Fruit fly (Drosophila melanogaster): ENCODE data around the gene IPIP.

IPIP gene

dm6 chr2L:6037830-6038229, 10.0 kb upstream of the IPIP start, which contains the start of the genes CG9117 and CG31643 (continued):
- TF ChIP-seq pzg (GFP tag; optimal IDR thresholded peaks at IDR 0.05) (peak; percentile 64), NfI (GFP tag; optimal IDR thresholded peaks at IDR 0.05) (peak; percentile 63), CG12236 (GFP tag; optimal IDR thresholded peaks at IDR 0.05) (peak; percentile 37), CG11723 (GFP tag; optimal IDR thresholded peaks at IDR 0.05) (no peak), lmd (GFP tag; IDR thresholded peaks at IDR 0.05) (peak; percentile 25; the same call in 1 of the 2 replicates), CG13894 (tag; optimal IDR thresholded peaks at IDR 0.05) (no peak), CG17328 (GFP tag; IDR thresholded peaks at IDR 0.05) (peak; percentile 31; the same call in 1 of the 2 replicates), kah (GFP tag; optimal IDR thresholded peaks at IDR 0.05) (peak; percentile 100), toy (GFP tag; IDR thresholded peaks at IDR 0.05) (no peak), Hsf (GFP tag; optimal IDR thresholded peaks at IDR 0.05) (peak; percentile 57), CG13624 (GFP tag; optimal IDR thresholded peaks at IDR 0.05) (peak; percentile 76), fd3F (GFP tag; optimal IDR thresholded peaks at IDR 0.05) (peak; percentile 34), pum (GFP tag; optimal IDR thresholded peaks at IDR 0.05) (peak; percentile 13), Drgx (GFP tag; IDR thresholded peaks at IDR 0.05) (0 out of 2 replicates have a peak, but pooled peaks have one; percentile 21), CG18599 (GFP tag; optimal IDR thresholded peaks at IDR 0.05) (no peak), Mes4 (GFP tag; optimal IDR thresholded peaks at IDR 0.05) (peak; percentile 30), crp (GFP tag; optimal IDR thresholded peaks at IDR 0.05) (peak; percentile 98 to 100), chif (GFP tag; optimal IDR thresholded peaks at IDR 0.05) (peak in 1 of 2 experiments; percentile 31), Sox102F (GFP tag; optimal IDR thresholded peaks at IDR 0.05) (no peak), Side (GFP tag; optimal IDR thresholded peaks at IDR 0.05) (peak; percentile 71), CG2129 (GFP tag; IDR thresholded peaks at IDR 0.05; ENCODE audit: partially characterized antibody) (no peak), kni (GFP tag; optimal IDR thresholded peaks at IDR 0.05) (peak; percentile 45), CG7745 (tag; optimal IDR thresholded peaks at IDR 0.05) (no peak), Bteb2 (GFP tag; optimal IDR thresholded peaks at IDR 0.05) (peak; percentile 73), CG12155 (GFP tag; optimal IDR thresholded peaks at IDR 0.05) (peak; percentile 71), CG30020 (tag; optimal IDR thresholded peaks at IDR 0.05) (peak; percentile 8), E2f2 (GFP tag; IDR thresholded peaks at IDR 0.05) (peak; percentile 28), Fer2 (tag; optimal IDR thresholded peaks at IDR 0.05) (peak; percentile 28), NC2β (GFP tag; optimal IDR thresholded peaks at IDR 0.05) (peak; percentile 32), CG15601 (tag; optimal IDR thresholded peaks at IDR 0.05) (peak; percentile 69), cato (GFP tag; optimal IDR thresholded peaks at IDR 0.05; ENCODE audit: borderline replicate concordance) (peak; percentile 18), lbe (GFP tag; optimal IDR thresholded peaks at IDR 0.05) (peak; percentile 55), Hey (tag; optimal IDR thresholded peaks at IDR 0.05) (no peak), bsh (GFP tag; optimal IDR thresholded peaks at IDR 0.05) (peak in 1 of 2 experiments; percentile 53), CG2120 (GFP tag; optimal IDR thresholded peaks at IDR 0.05) (peak; percentile 85), CG5180 (GFP tag; optimal IDR thresholded peaks at IDR 0.05) (no peak), az2 (GFP tag; optimal IDR thresholded peaks at IDR 0.05) (peak; percentile 57), CG10431 (GFP tag; optimal IDR thresholded peaks at IDR 0.05) (no peak), eyg (GFP tag; optimal IDR thresholded peaks at IDR 0.05) (peak; percentile 42), bcd (GFP tag; optimal IDR thresholded peaks at IDR 0.05) (peak; percentile 46), CG7556 (GFP tag; optimal IDR thresholded peaks at IDR 0.05) (peak; percentile 26), CG33557 (GFP tag; optimal IDR thresholded peaks at IDR 0.05) (peak; percentile 20), Bdp1 (GFP tag; optimal IDR thresholded peaks at IDR 0.05) (peak; percentile 29), chn (GFP tag; optimal IDR thresholded peaks at IDR 0.05) (peak; percentile 42), ci (GFP tag; IDR thresholded peaks at IDR 0.05) (0 out of 3 replicates have a peak, but pooled peaks have one; percentile 31), Sry-β (GFP tag; optimal IDR thresholded peaks at IDR 0.05) (peak; percentile 1), CG10267 (tag; optimal IDR thresholded peaks at IDR 0.05) (peak; percentile 57), tap (tag; optimal IDR thresholded peaks at IDR 0.05) (no peak), sisA (GFP tag; IDR thresholded peaks at IDR 0.05) (peak; percentile 25; the same call in 1 of the 2 replicates), CG15696 (tag; optimal IDR thresholded peaks at IDR 0.05) (peak; percentile 32)
